Fruit fly (Drosophila melanogaster): ENCODE results near the gene Rrp40.
A peak's percentile ranks its signal among the peaks of the same experiment; 100 is the strongest.

Rrp40 gene

dm6 chr2L:1738054-1738453, 9.5 kb downstream of the Rrp40 start (continued):
- TF ChIP-seq phol (tag; optimal IDR thresholded peaks at IDR 0.05) (peak; percentile 62), dm (GFP tag; optimal IDR thresholded peaks at IDR 0.05) (no peak), CG10431 (GFP tag; optimal IDR thresholded peaks at IDR 0.05) (no peak), CG12659 (GFP tag; optimal IDR thresholded peaks at IDR 0.05) (no peak), Atf3 (GFP tag; optimal IDR thresholded peaks at IDR 0.05) (no peak), YL-1 (GFP tag; optimal IDR thresholded peaks at IDR 0.05) (no peak), jigr1 (GFP tag; IDR thresholded peaks at IDR 0.05) (no peak), row (GFP tag; IDR thresholded peaks at IDR 0.05) (peak; percentile 42; the same call in 2 of the 3 replicates), CG6791 (GFP tag; IDR thresholded peaks at IDR 0.05; ENCODE audit: partially characterized antibody) (no peak), CG10959 (GFP tag; IDR thresholded peaks at IDR 0.05) (no peak), CG1233 (GFP tag; optimal IDR thresholded peaks at IDR 0.05) (no peak), CG12155 (GFP tag; optimal IDR thresholded peaks at IDR 0.05) (no peak), CG1529 (GFP tag; optimal IDR thresholded peaks at IDR 0.05) (peak; percentile 16), Oaz (GFP tag; IDR thresholded peaks at IDR 0.05) (no peak), CTCF (GFP tag; optimal IDR thresholded peaks at IDR 0.05) (no peak), Aef1 (GFP tag; IDR thresholded peaks at IDR 0.05) (no peak), fru (optimal IDR thresholded peaks at IDR 0.05) (no peak), Vsx1 (GFP tag; optimal IDR thresholded peaks at IDR 0.05) (no peak), ttk (GFP tag; IDR thresholded peaks at IDR 0.05) (no peak), MESR4 (GFP tag; optimal IDR thresholded peaks at IDR 0.05) (no peak), CG7271 (tag; optimal IDR thresholded peaks at IDR 0.05) (no peak), CG1647 (GFP tag; optimal IDR thresholded peaks at IDR 0.05) (peak; percentile 26), Tbp (GFP tag; optimal IDR thresholded peaks at IDR 0.05) (no peak), scrt (GFP tag; optimal IDR thresholded peaks at IDR 0.05) (no peak), CG9817 (tag; optimal IDR thresholded peaks at IDR 0.05) (no peak), Sin3A (optimal IDR thresholded peaks at IDR 0.05) (no peak), CG14667 (GFP tag; IDR thresholded peaks at IDR 0.05) (no peak), CG18476 (GFP tag; optimal IDR thresholded peaks at IDR 0.05) (no peak), CG33213 (GFP tag; optimal IDR thresholded peaks at IDR 0.05) (no peak), slp2 (GFP tag; optimal IDR thresholded peaks at IDR 0.05) (no peak), gro (GFP tag; optimal IDR thresholded peaks at IDR 0.05) (no peak), H15 (GFP tag; IDR thresholded peaks at IDR 0.05) (no peak), grn (GFP tag; optimal IDR thresholded peaks at IDR 0.05) (no peak), CG3407 (GFP tag; optimal IDR thresholded peaks at IDR 0.05) (peak; percentile 31), CG18262 (tag; optimal IDR thresholded peaks at IDR 0.05) (peak; percentile 48), salm (tag; optimal IDR thresholded peaks at IDR 0.05) (no peak), Abd-B (GFP tag; optimal IDR thresholded peaks at IDR 0.05) (no peak), gsb-n (tag; optimal IDR thresholded peaks at IDR 0.05) (peak; percentile 43), BEAF-32 (GFP tag; optimal IDR thresholded peaks at IDR 0.05) (no peak), CG8478 (optimal IDR thresholded peaks at IDR 0.05) (no peak), grau (tag; optimal IDR thresholded peaks at IDR 0.05) (peak; percentile 20), CG4328 (GFP tag; optimal IDR thresholded peaks at IDR 0.05) (no peak), CG13287 (GFP tag; IDR thresholded peaks at IDR 0.05; ENCODE audit: partially characterized antibody) (no peak), az2 (GFP tag; optimal IDR thresholded peaks at IDR 0.05) (peak; percentile 13), CG2129 (GFP tag; IDR thresholded peaks at IDR 0.05; ENCODE audit: partially characterized antibody) (no peak), CG6254 (GFP tag; optimal IDR thresholded peaks at IDR 0.05) (peak; percentile 62), fd64A (GFP tag; optimal IDR thresholded peaks at IDR 0.05) (no peak), Sox102F (GFP tag; optimal IDR thresholded peaks at IDR 0.05) (peak; percentile 52), HLHmδ (GFP tag; optimal IDR thresholded peaks at IDR 0.05) (no peak), rib (GFP tag; IDR thresholded peaks at IDR 0.05) (no peak), ken (GFP tag; IDR thresholded peaks at IDR 0.05) (no peak), CG12942 (GFP tag; optimal IDR thresholded peaks at IDR 0.05) (no peak), Spps (tag; optimal IDR thresholded peaks at IDR 0.05) (no peak), CG14441 (GFP tag; IDR thresholded peaks at IDR 0.05) (no peak)

Data from whole organism, embryonic.